Worm (Caenorhabditis elegans) whole organism, early embryonic: ENCODE measurements around the gene K08C7.7.

Experiments
- F13C5.2 ChIP-seq: sonication (generic microtip); optimal IDR thresholded peaks from 2 replicates; lab custom pipeline; 2017; ENCODE audit warnings: mild to moderate bottlenecking, missing genetic modification characterization, inconsistent platforms, missing compliant biosample characterization
- aly-1 ChIP-seq: sonication (generic microtip); optimal IDR thresholded peaks from 2 replicates; lab custom pipeline; 2016; ENCODE audit warnings: missing genetic modification characterization, missing compliant biosample characterization
- ama-1 ChIP-seq: fragments of 150-350 bp; optimal IDR thresholded peaks from 2 replicates; lab custom pipeline; 2014
- ceh-13 ChIP-seq: fragments of 200-800 bp; sonication (Bioruptor generic); optimal IDR thresholded peaks from 2 replicates; lab custom pipeline; 2018; ENCODE audit warnings: mild to moderate bottlenecking, missing genetic modification characterization, missing compliant biosample characterization
- ets-7 ChIP-seq: sonication (generic microtip); optimal IDR thresholded peaks from 2 replicates; lab custom pipeline; 2016; ENCODE audit warnings: missing genotype, missing genetic modification characterization, missing compliant biosample characterization
- flt-1 ChIP-seq: fragments of 200-800 bp; sonication (Bioruptor generic); IDR thresholded peaks from 2 replicates; pipeline ENCODE4 v1.3.6; 2022; ENCODE audit warnings: missing genetic modification characterization, missing compliant biosample characterization
- hmbx-1 ChIP-seq: sonication (generic microtip); optimal IDR thresholded peaks from 2 replicates; lab custom pipeline; 2016; ENCODE audit warnings: mild to moderate bottlenecking, missing genetic modification characterization, missing compliant biosample characterization
- scrt-1 ChIP-seq: fragments of 200-800 bp; sonication (Bioruptor generic); IDR thresholded peaks from 2 replicates; pipeline ENCODE4 v1.3.6; 2022; ENCODE audit warnings: missing genetic modification characterization, missing compliant biosample characterization
- tbx-37 ChIP-seq: fragments of 200-800 bp; sonication (Bioruptor generic); conservative IDR thresholded peaks from 2 replicates; pipeline ENCODE4 v1.3.6; 2022; ENCODE audit warnings: missing genetic modification reagents, missing genetic modification characterization, missing compliant biosample characterization

DNA sequence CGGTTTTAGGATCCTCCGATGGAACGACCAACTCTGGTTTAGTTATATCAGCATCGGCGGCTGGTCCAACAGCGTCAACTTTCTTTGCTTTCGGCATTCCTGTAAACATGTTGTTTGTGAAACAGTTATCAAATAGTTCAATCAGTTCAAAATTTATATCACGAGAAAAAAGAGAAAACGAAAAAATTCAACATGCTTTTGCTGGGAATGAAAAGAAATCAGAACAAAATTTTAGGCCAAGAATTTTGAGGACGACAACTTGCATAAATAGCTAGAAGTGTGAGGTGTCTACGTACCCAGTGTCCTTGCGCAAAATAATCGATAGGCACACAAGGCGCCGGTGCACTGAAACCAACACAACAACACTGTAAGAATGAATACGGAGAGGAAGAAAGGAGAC, 16.1 kb downstream of the K08C7.7 start, which contains the start of gene K08C7.4:
- no peak for TF ChIP-seq ama-1
- no peak for TF ChIP-seq flt-1 (GFP tag; lab: Robert Waterston, UW)
- no peak for TF ChIP-seq tbx-37
- no peak for TF ChIP-seq F13C5.2 (tag; lab: Kevin White, UChicago)
- no peak for TF ChIP-seq aly-1 (tag; lab: Kevin White, UChicago)
- no peak for TF ChIP-seq scrt-1 (GFP tag; lab: Robert Waterston, UW)
- no peak for TF ChIP-seq ets-7
- TF ChIP-seq hmbx-1 (tag; lab: Kevin White, UChicago), result no peak
- no peak for TF ChIP-seq ceh-13
